Fruit fly (Drosophila melanogaster): Measurements from ENCODE around the gene CG5382.

The CG5382 gene

DNA sequence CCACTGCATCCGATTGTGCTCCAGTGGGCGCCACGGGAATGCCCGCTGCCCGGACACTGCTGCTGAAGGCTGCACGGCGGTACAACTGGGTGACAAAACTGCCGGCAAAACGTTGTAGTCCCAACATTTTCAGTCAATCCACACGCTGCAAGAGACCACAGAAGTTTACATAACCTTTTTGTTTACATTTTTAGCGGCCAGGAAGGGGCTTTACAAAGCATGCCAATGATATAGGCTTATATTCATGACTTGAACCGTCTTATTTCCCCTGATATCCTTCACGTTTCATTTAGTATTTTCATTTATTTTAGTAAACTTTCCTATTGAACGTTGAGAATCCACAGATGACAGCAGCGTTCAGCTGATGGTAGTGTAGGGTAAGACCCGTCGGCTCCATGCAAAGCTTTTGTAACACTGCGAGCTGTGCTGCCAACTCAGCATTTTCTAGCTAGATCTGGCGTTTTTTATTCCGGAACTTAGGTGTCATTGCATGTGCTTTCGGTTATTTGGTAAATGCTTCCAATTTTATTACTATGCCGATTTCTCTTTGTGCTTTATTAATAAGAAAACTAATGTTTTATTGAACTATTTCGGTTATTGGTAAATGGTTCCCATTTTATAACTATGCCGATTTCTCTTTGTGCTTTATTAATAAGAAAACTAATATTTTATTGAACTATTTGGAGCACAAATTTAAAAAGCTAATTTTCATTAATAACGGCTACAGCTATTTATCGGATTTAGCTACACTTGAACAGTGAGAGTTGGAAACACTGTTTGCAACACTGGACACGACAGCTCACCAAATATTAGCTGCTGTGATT, 45.0 kb upstream of the CG5382 start, which contains the start of the genes CG13850 and lqfR (continued):
- TF ChIP-seq psq (GFP tag; optimal IDR thresholded peaks at IDR 0.05) (peak; percentile 77), Vsx2 (GFP tag; optimal IDR thresholded peaks at IDR 0.05; ENCODE audit: partially characterized antibody) (no peak), Abd-B (GFP tag; optimal IDR thresholded peaks at IDR 0.05) (no peak)

DNA sequence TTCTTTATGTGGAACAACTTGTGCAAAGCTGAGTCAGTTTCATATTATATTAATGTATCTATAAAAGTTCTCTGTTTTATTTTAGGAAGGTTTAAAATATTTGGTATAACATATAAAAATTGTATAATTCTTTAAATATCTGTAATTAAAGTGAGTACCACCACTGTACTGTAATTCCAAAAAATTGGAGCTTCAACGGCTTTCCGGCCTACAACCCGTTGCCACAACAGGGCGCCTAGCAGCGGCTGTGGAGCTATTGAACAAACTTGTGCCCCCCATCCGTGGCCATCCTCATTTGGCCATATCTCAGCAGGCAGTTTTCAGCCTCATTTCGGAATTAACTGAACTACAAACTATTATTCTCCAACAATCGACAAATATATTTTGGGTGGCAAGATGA, 39.9 kb upstream of the CG5382 start, which contains the start of gene CG13855:
CG13855 (plus strand) TSS at position 301 of the 400 bp plus-strand sequence.
- TF ChIP-seq br (GFP tag; optimal IDR thresholded peaks at IDR 0.05) = no peak
- TF ChIP-seq brk (GFP tag; optimal IDR thresholded peaks at IDR 0.05) = no peak
- no peak for TF ChIP-seq GATAd (GFP tag; optimal IDR thresholded peaks at IDR 0.05)
- no peak for TF ChIP-seq dsf (GFP tag; optimal IDR thresholded peaks at IDR 0.05; ENCODE audit: borderline replicate concordance)
- no peak for TF ChIP-seq h (GFP tag; optimal IDR thresholded peaks at IDR 0.05)
- TF ChIP-seq Hr83 (GFP tag; optimal IDR thresholded peaks at IDR 0.05; ENCODE audit: poor library complexity, severe bottlenecking) = no peak
- no peak for TF ChIP-seq psq (GFP tag; optimal IDR thresholded peaks at IDR 0.05)
- TF ChIP-seq lola (GFP tag; optimal IDR thresholded peaks at IDR 0.05) = no peak
- no peak for TF ChIP-seq Hnf4 (GFP tag; optimal IDR thresholded peaks at IDR 0.05)
- TF ChIP-seq HLH106 (tag; optimal IDR thresholded peaks at IDR 0.05) = no peak
- TF ChIP-seq Sp1 (GFP tag; optimal IDR thresholded peaks at IDR 0.05) = no peak
- TF ChIP-seq ey (GFP tag; optimal IDR thresholded peaks at IDR 0.05) = no peak

DNA sequence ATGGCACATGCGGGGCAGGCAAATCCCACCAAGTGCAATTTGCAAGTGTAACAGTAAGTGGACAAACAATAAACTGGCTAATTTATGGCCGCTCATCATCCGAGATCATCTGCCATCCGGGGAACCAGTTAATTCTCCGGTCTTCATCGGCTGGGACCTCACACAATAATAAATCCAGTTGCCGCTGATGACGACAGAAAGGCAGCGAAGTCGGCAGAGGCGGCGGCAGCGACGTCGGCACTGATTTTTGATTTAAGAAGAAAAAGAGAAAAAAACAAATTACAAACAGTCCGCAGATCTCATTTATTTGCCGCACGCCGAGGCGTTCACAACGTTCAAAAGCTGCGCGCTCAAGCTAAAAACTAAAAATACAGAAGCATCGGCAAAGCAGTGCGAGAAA, 36.6 kb upstream of the CG5382 start, which contains the start of gene CG13856:
CG13856 (plus strand) TSS at position 301 of the 400 bp plus-strand sequence.
- no peak for TF ChIP-seq OdsH (GFP tag; optimal IDR thresholded peaks at IDR 0.05)
- TF ChIP-seq dl (GFP tag; optimal IDR thresholded peaks at IDR 0.05; ENCODE audit: insufficient read depth in 1 of 2, partially characterized antibody in 2 of 2) = no peak
- no peak for TF ChIP-seq h (GFP tag; optimal IDR thresholded peaks at IDR 0.05)
- no peak for TF ChIP-seq woc (GFP tag; optimal IDR thresholded peaks at IDR 0.05)
- TF ChIP-seq CG9705 (GFP tag; optimal IDR thresholded peaks at IDR 0.05) = no peak
- TF ChIP-seq tai (GFP tag; optimal IDR thresholded peaks at IDR 0.05) = no peak
- TF ChIP-seq Myc (optimal IDR thresholded peaks at IDR 0.05) = no peak
- TF ChIP-seq pan (optimal IDR thresholded peaks at IDR 0.05) = no peak
- no peak for TF ChIP-seq brk (GFP tag; optimal IDR thresholded peaks at IDR 0.05)
- TF ChIP-seq lola (GFP tag; optimal IDR thresholded peaks at IDR 0.05) = no peak
- no peak for TF ChIP-seq N (GFP tag; optimal IDR thresholded peaks at IDR 0.05)
- no peak for TF ChIP-seq Hr78 (GFP tag; optimal IDR thresholded peaks at IDR 0.05)
- TF ChIP-seq Dif (GFP tag; optimal IDR thresholded peaks at IDR 0.05; ENCODE audit: partially characterized antibody) = no peak
- no peak for TF ChIP-seq Jra (GFP tag; optimal IDR thresholded peaks at IDR 0.05)
- TF ChIP-seq jim (GFP tag; optimal IDR thresholded peaks at IDR 0.05) = no peak

DNA sequence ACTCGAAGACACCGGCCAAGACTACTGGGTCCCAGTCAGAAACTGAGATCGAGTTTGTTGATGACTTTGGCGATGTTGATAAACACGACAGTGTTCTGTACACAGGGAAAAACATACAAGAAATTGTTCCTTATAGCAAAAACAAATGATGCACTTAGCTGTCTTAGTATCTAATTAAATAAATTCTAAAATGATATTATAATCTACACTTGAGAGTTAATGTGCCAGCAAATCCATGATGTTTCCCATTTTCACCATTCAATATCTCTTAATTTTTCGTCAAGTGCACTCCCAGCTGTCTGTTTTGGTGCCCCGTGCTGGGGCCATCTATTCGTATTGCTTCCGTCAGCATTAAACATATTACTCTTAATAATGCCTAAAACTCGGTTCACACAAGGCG, 34.5 kb upstream of the CG5382 start:
- peak; percentile 18 for TF ChIP-seq sv (GFP tag; optimal IDR thresholded peaks at IDR 0.05)
- no peak for TF ChIP-seq h (GFP tag; optimal IDR thresholded peaks at IDR 0.05)

DNA sequence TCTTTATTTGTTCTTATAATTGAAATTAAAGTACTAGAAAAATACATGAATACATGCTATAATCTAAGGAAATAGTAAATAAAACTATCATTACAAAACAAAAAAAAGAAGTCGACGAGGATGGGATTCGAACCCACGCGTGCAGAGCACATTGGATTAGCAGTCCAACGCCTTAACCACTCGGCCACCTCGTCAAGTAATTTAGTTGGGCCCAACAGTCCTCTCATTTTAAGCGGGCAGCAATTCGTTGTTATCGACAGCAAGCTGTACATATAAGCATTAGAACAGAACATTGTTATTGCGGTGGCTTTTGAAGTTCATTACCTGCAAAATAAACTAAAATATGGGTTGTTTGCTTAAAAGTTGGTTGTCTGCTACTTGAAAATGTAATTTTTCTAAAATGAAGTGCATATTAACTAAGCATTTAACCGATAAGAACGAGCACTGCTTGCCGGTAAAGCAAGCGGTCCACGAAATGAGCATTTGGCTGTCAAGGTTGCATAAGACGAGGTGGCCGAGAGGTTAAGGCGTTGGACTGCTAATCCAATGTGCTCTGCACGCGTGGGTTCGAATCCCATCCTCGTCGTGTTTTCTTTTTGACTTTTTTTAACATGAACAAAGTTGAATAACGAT, 31.4 kb upstream of the CG5382 start:
- TF ChIP-seq Myc (optimal IDR thresholded peaks at IDR 0.05) (peak; percentile 23), Abd-B (GFP tag; optimal IDR thresholded peaks at IDR 0.05) (peak; percentile 14), Mio (GFP tag; optimal IDR thresholded peaks at IDR 0.05) (no peak), Hr83 (GFP tag; optimal IDR thresholded peaks at IDR 0.05; ENCODE audit: poor library complexity, severe bottlenecking) (no peak), N (GFP tag; optimal IDR thresholded peaks at IDR 0.05) (peak; percentile 77)

DNA sequence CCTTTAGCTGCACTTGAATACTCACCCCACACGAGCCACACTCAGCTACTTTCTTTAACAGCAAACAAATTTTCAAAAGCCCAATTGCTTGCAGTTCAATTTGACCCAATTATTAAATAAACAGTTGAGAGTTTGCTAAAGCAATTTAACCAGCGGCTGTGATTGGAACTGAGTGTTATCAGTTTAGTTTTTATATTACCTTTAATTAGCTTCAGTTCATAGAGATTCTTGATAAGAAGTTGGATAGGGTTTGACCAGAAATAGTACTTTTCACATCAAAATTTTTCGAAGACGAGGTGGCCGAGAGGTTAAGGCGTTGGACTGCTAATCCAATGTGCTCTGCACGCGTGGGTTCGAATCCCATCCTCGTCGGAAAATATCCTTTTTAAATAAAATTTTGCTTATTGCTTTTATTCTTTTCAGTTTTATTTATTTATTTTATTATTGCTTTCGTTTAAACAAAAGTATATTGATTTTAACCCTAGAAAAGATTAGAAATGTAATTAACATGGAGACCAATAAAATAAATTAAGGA, 30.5 kb upstream of the CG5382 start:
- TF ChIP-seq lola (GFP tag; optimal IDR thresholded peaks at IDR 0.05) (no peak), HLH106 (tag; optimal IDR thresholded peaks at IDR 0.05) (no peak), Mio (GFP tag; optimal IDR thresholded peaks at IDR 0.05) (no peak), br (GFP tag; optimal IDR thresholded peaks at IDR 0.05) (no peak), N (GFP tag; optimal IDR thresholded peaks at IDR 0.05) (no peak), Hnf4 (GFP tag; optimal IDR thresholded peaks at IDR 0.05) (no peak), Sp1 (GFP tag; optimal IDR thresholded peaks at IDR 0.05) (no peak), pan (optimal IDR thresholded peaks at IDR 0.05) (no peak), h (GFP tag; optimal IDR thresholded peaks at IDR 0.05) (no peak), Rel (GFP tag; optimal IDR thresholded peaks at IDR 0.05) (no peak), Rel (tag; optimal IDR thresholded peaks at IDR 0.05) (no peak), ey (GFP tag; optimal IDR thresholded peaks at IDR 0.05) (no peak), Dfd (GFP tag; optimal IDR thresholded peaks at IDR 0.05) (no peak), Abd-B (GFP tag; optimal IDR thresholded peaks at IDR 0.05) (no peak), dl (GFP tag; optimal IDR thresholded peaks at IDR 0.05; ENCODE audit: insufficient read depth in 1 of 2, partially characterized antibody in 2 of 2) (no peak), usp (GFP tag; optimal IDR thresholded peaks at IDR 0.05) (no peak), CrebA (GFP tag; optimal IDR thresholded peaks at IDR 0.05; ENCODE audit: borderline replicate concordance) (no peak), CG32264 (GFP tag; optimal IDR thresholded peaks at IDR 0.05) (no peak)
